Worm (Caenorhabditis elegans): ENCODE measurements around the gene sec-20.

DNA sequence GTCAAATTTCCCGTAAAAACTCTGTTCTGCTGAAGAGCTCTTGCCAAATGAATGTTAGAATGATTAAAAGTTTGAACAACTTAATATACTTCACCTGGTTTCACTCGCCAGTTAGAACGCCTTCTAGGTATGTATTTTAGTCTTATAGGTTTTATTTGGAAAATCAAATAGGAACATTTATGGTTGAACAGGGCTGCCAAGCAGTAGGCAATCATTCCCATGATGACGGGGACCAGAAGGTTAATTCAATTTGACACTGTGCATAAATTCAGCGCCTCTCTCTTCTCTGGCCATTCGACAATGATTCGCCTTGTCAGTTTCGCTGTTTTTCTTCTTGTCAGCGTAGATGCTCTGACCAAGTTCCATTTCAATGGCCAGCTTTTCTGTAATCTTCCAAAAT is 9.8 kb upstream of the sec-20 start, which contains the start of gene F40G9.15:
- TF ChIP-seq ama-1 (optimal IDR thresholded peaks at IDR 0.05) (no peak), pes-1 (GFP tag; IDR thresholded peaks at IDR 0.05) (no peak), flt-1 (GFP tag; IDR thresholded peaks at IDR 0.05) (no peak), tbx-11 (GFP tag; IDR thresholded peaks at IDR 0.05) (no peak), F13C5.2 (tag; optimal IDR thresholded peaks at IDR 0.05) (no peak), aly-1 (tag; optimal IDR thresholded peaks at IDR 0.05) (no peak)
